Worm (Caenorhabditis elegans) whole organism, L1 larva: Measurements from ENCODE around the gene T05G5.5.

Source experiments
- alr-1 ChIP-seq: fragments of 200-800 bp; sonication (Bioruptor generic); optimal IDR thresholded peaks from 2 replicates; lab custom pipeline; 2018; ENCODE audit warnings: borderline replicate concordance, mild to moderate bottlenecking, missing genetic modification characterization, missing compliant biosample characterization
- aly-2 ChIP-seq: fragments of 150-350 bp; optimal IDR thresholded peaks from 2 replicates; lab custom pipeline; 2014; ENCODE audit warnings: missing biosample characterization, missing genetic modification characterization
- ces-1 ChIP-seq: fragments of 150-350 bp; optimal IDR thresholded peaks from 2 replicates; lab custom pipeline; 2014; ENCODE audit warnings: missing biosample characterization, missing genetic modification reagents, missing genetic modification characterization
- egl-27 ChIP-seq, 2 experiments: fragments of 150-350 bp in 1 of 2; sonication (generic microtip); optimal IDR thresholded peaks; 3 replicates each; lab custom pipeline; 2017 to 2018; ENCODE audit warnings: missing biosample characterization in 2 of 2, missing genetic modification characterization in 2 of 2, missing genetic modification reagents in 2 of 2
- ets-5 ChIP-seq: fragments of 200-800 bp; sonication (Bioruptor generic); IDR thresholded peaks from 2 replicates; pipeline ENCODE4 v1.3.6; 2022; ENCODE audit warnings: missing genetic modification characterization, missing compliant biosample characterization
- mdl-1 ChIP-seq, 2 experiments: fragments of 150-350 bp; optimal IDR thresholded peaks; 2 replicates each; lab custom pipeline; 2014 to 2017; ENCODE audit warnings: missing biosample characterization in 2 of 2, missing genetic modification characterization in 2 of 2, inconsistent platforms in 1 of 2
- nhr-11 ChIP-seq: fragments of 150-350 bp; optimal IDR thresholded peaks from 2 replicates; lab custom pipeline; 2014; ENCODE audit warnings: missing biosample characterization, missing genetic modification characterization
- nhr-20 ChIP-seq: sonication (generic microtip); optimal IDR thresholded peaks from 2 replicates; lab custom pipeline; 2016; ENCODE audit warnings: mild to moderate bottlenecking, missing genetic modification characterization, missing compliant biosample characterization
- pag-3 ChIP-seq: sonication (generic microtip); optimal IDR thresholded peaks from 2 replicates; lab custom pipeline; 2017; ENCODE audit warnings: missing genetic modification characterization, mild to moderate bottlenecking, missing compliant biosample characterization, antibody characterized with exemption, borderline replicate concordance; ENCODE audit not compliant: insufficient read depth
- unc-130 ChIP-seq: fragments of 150-350 bp; optimal IDR thresholded peaks from 2 replicates; lab custom pipeline; 2017; ENCODE audit warnings: missing biosample characterization, missing genetic modification characterization, inconsistent platforms
- ztf-11 ChIP-seq, 2 experiments: sonication (generic microtip); optimal IDR thresholded peaks; 2 replicates each; lab custom pipeline; 2016 to 2017; ENCODE audit warnings: missing genetic modification characterization in 2 of 2, missing biosample characterization in 1 of 2, missing compliant biosample characterization in 1 of 2

DNA sequence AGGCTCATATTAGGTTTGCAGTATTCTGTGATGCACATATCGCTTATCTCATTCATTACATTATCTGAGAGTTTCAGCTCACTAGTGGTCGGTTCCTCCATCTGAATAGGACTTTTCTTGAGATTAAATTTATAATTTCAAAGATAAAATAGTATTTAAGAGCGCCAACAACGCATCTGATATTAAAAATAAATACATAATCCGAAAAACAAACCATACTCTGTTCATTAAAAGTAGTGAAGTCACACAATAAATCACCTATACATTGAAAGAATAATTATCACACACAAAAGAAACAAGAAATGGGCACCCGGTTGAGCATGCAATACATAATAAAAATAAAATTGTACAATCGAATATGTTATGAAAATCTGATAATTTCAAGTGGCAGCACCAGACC, 6.2 kb upstream of the T05G5.5 start, which contains the start of gene vps-53:
- no peak for TF ChIP-seq pag-3 (tag; lab: Kevin White, UChicago)
- no peak for TF ChIP-seq ztf-11 (tag; optimal IDR thresholded peaks at IDR 0.05; lab: Kevin White, UChicago)
- no peak for TF ChIP-seq alr-1
- no peak for TF ChIP-seq nhr-11 (tag; lab: Kevin White, UChicago)
- no peak for TF ChIP-seq aly-2 (tag; lab: Kevin White, UChicago)
- TF ChIP-seq unc-130: no peak
- TF ChIP-seq mdl-1 (tag; optimal IDR thresholded peaks at IDR 0.05; lab: Kevin White, UChicago): no peak
- TF ChIP-seq ets-5 (GFP tag; lab: Robert Waterston, UW): no peak
- no peak for TF ChIP-seq egl-27 (tag; optimal IDR thresholded peaks at IDR 0.05; lab: Kevin White, UChicago)
- no peak for TF ChIP-seq nhr-20 (tag; lab: Kevin White, UChicago)
- TF ChIP-seq ces-1 (GFP tag; lab: Kevin White, UChicago): no peak
